Fruit fly (Drosophila melanogaster) whole organism, prepupa: ENCODE data around the gene CG17906.
A peak's percentile ranks its signal among the peaks of the same experiment; 100 is the strongest.

Experiments
- CG10631 ChIP-seq: fragments of 200-800 bp; sonication (Bioruptor generic); optimal IDR thresholded peaks from 2 replicates; lab custom pipeline; 2016; ENCODE audit warnings: missing biosample characterization, missing genetic modification characterization
- CG10669 ChIP-seq: fragments of 200-800 bp; sonication (Bioruptor generic); optimal IDR thresholded peaks from 3 replicates; lab custom pipeline; 2018; ENCODE audit warnings: missing biosample characterization, mild to moderate bottlenecking, missing genetic modification characterization, moderate library complexity
- CG11294 ChIP-seq: fragments of 200-800 bp; sonication (Bioruptor generic); IDR thresholded peaks from 2 replicates; pipeline ENCODE4 v1.3.6; 2022; ENCODE audit warnings: missing biosample characterization, missing genetic modification characterization
- CG11762 ChIP-seq: fragments of 200-800 bp; sonication (Bioruptor generic); optimal IDR thresholded peaks from 3 replicates; lab custom pipeline; 2016; ENCODE audit warnings: missing biosample characterization, missing genetic modification characterization; ENCODE audit not compliant: insufficient read depth
- CG11902 ChIP-seq: fragments of 200-800 bp; sonication (Bioruptor generic); optimal IDR thresholded peaks from 3 replicates; lab custom pipeline; 2016; ENCODE audit warnings: missing biosample characterization, missing genetic modification characterization
- CG15336 ChIP-seq: fragments of 200-800 bp; sonication (Bioruptor generic); IDR thresholded peaks from 2 replicates; pipeline ENCODE4 v1.3.6; 2022; ENCODE audit warnings: missing biosample characterization, missing genetic modification characterization
- CG1621 ChIP-seq: fragments of 200-800 bp; sonication (Bioruptor generic); optimal IDR thresholded peaks from 3 replicates; lab custom pipeline; 2018; ENCODE audit warnings: missing biosample characterization, mild to moderate bottlenecking, missing genetic modification characterization
- CG16779 ChIP-seq: fragments of 200-800 bp; sonication (Bioruptor generic); optimal IDR thresholded peaks from 3 replicates; lab custom pipeline; 2017; ENCODE audit warnings: missing biosample characterization, mild to moderate bottlenecking, missing genetic modification characterization
- CG3032 ChIP-seq: fragments of 200-800 bp; optimal IDR thresholded peaks from 2 replicates; lab custom pipeline; 2019; ENCODE audit warnings: missing biosample characterization, mild to moderate bottlenecking, missing genetic modification characterization, moderate library complexity
- CG31627 ChIP-seq: fragments of 200-800 bp; sonication (Bioruptor generic); optimal IDR thresholded peaks from 3 replicates; lab custom pipeline; 2016; ENCODE audit warnings: missing biosample characterization, missing genetic modification characterization
- CG32006 ChIP-seq: fragments of 200-800 bp; sonication (Bioruptor generic); optimal IDR thresholded peaks from 3 replicates; lab custom pipeline; 2017; ENCODE audit warnings: missing biosample characterization, mild to moderate bottlenecking, missing genetic modification characterization
- CG34406 ChIP-seq: fragments of 200-800 bp; sonication (Bioruptor generic); optimal IDR thresholded peaks from 3 replicates; lab custom pipeline; 2016; ENCODE audit warnings: missing biosample characterization, missing genetic modification characterization
- CG3919 ChIP-seq: fragments of 200-800 bp; sonication (Bioruptor generic); optimal IDR thresholded peaks from 3 replicates; lab custom pipeline; 2016; ENCODE audit warnings: missing biosample characterization, missing genetic modification characterization
- CG4318 ChIP-seq: fragments of 200-800 bp; sonication (Bioruptor generic); optimal IDR thresholded peaks from 3 replicates; lab custom pipeline; 2017; ENCODE audit warnings: missing biosample characterization, mild to moderate bottlenecking, missing genetic modification characterization
- CG6163 ChIP-seq: fragments of 200-800 bp; sonication (Bioruptor generic); IDR thresholded peaks from 3 replicates; pipeline ENCODE4 v1.3.6; 2022; ENCODE audit warnings: missing biosample characterization, missing genetic modification characterization
- CG6792 ChIP-seq: fragments of 200-800 bp; sonication (Bioruptor generic); optimal IDR thresholded peaks from 3 replicates; lab custom pipeline; 2016; ENCODE audit warnings: missing biosample characterization, missing genetic modification characterization
- CG6854 ChIP-seq: fragments of 200-800 bp; sonication (Bioruptor generic); optimal IDR thresholded peaks from 2 replicates; lab custom pipeline; 2017; ENCODE audit warnings: missing biosample characterization, mild to moderate bottlenecking, missing genetic modification characterization
- CG7368 ChIP-seq: fragments of 200-800 bp; sonication (Bioruptor generic); optimal IDR thresholded peaks from 3 replicates; lab custom pipeline; 2016; ENCODE audit warnings: missing biosample characterization, missing genetic modification characterization
- CG8119 ChIP-seq: fragments of 200-800 bp; sonication (Bioruptor generic); IDR thresholded peaks from 3 replicates; pipeline ENCODE4 v1.3.6; 2022; ENCODE audit warnings: missing biosample characterization, missing genetic modification characterization
- CG8632 ChIP-seq: fragments of 200-800 bp; sonication (Bioruptor generic); optimal IDR thresholded peaks from 3 replicates; lab custom pipeline; 2016; ENCODE audit warnings: missing biosample characterization, missing genetic modification characterization
- CG9139 ChIP-seq: fragments of 200-800 bp; sonication (Bioruptor generic); optimal IDR thresholded peaks from 3 replicates; lab custom pipeline; 2017; ENCODE audit warnings: missing biosample characterization, mild to moderate bottlenecking, missing genetic modification characterization
- Eip75B ChIP-seq: fragments of 200-800 bp; sonication (Bioruptor generic); optimal IDR thresholded peaks from 3 replicates; lab custom pipeline; 2016; ENCODE audit warnings: missing biosample characterization, missing genetic modification characterization
- Eip93F ChIP-seq: fragments of 200-800 bp; sonication (Bioruptor generic); optimal IDR thresholded peaks from 2 replicates; lab custom pipeline; 2016; ENCODE audit warnings: missing biosample characterization, mild to moderate bottlenecking, missing genetic modification characterization
- Ets21C ChIP-seq: fragments of 200-800 bp; sonication (Bioruptor generic); optimal IDR thresholded peaks from 3 replicates; lab custom pipeline; 2016; ENCODE audit warnings: missing biosample characterization, missing genetic modification characterization
- Ets96B ChIP-seq: fragments of 200-800 bp; optimal IDR thresholded peaks from 2 replicates; lab custom pipeline; 2019; ENCODE audit warnings: missing biosample characterization, mild to moderate bottlenecking, missing genetic modification characterization, moderate library complexity
- Gug ChIP-seq: fragments of 200-800 bp; sonication (Bioruptor generic); IDR thresholded peaks from 2 replicates; pipeline ENCODE4 v1.3.6; 2022; ENCODE audit warnings: missing biosample characterization, missing genetic modification characterization
- Hr38 ChIP-seq: sonication (Bioruptor generic); optimal IDR thresholded peaks from 2 replicates; lab custom pipeline; 2016; ENCODE audit warnings: missing biosample characterization, missing genetic modification characterization
- Hr39 ChIP-seq: fragments of 200-800 bp; sonication (Bioruptor generic); optimal IDR thresholded peaks from 2 replicates; lab custom pipeline; 2016; ENCODE audit warnings: missing biosample characterization, missing genetic modification characterization
- Hr4 ChIP-seq: fragments of 200-800 bp; sonication (Bioruptor generic); optimal IDR thresholded peaks from 3 replicates; lab custom pipeline; 2016; ENCODE audit warnings: missing biosample characterization, missing genetic modification characterization
- Lpt ChIP-seq: fragments of 200-800 bp; sonication (Bioruptor generic); optimal IDR thresholded peaks from 3 replicates; lab custom pipeline; 2016; ENCODE audit warnings: missing biosample characterization, missing genetic modification characterization
- Met ChIP-seq: fragments of 200-800 bp; sonication (Bioruptor generic); optimal IDR thresholded peaks from 3 replicates; lab custom pipeline; 2016; ENCODE audit warnings: missing biosample characterization, missing genetic modification characterization
- OdsH ChIP-seq: fragments of 200-800 bp; sonication (Bioruptor generic); optimal IDR thresholded peaks from 3 replicates; lab custom pipeline; 2016; ENCODE audit warnings: missing biosample characterization, missing genetic modification characterization
- Smox ChIP-seq: fragments of 200-800 bp; sonication (Bioruptor generic); optimal IDR thresholded peaks from 3 replicates; lab custom pipeline; 2016; ENCODE audit warnings: missing biosample characterization, missing genetic modification characterization
- Sox102F ChIP-seq: fragments of 200-800 bp; sonication (Bioruptor generic); optimal IDR thresholded peaks from 2 replicates; lab custom pipeline; 2016; ENCODE audit warnings: missing biosample characterization, mild to moderate bottlenecking, missing genetic modification characterization
- Sox14 ChIP-seq: fragments of 200-800 bp; sonication (Bioruptor generic); optimal IDR thresholded peaks from 3 replicates; lab custom pipeline; 2016; ENCODE audit warnings: missing biosample characterization, missing genetic modification characterization
- Sox15 ChIP-seq: fragments of 200-800 bp; sonication (Bioruptor generic); optimal IDR thresholded peaks from 3 replicates; lab custom pipeline; 2016; ENCODE audit warnings: missing biosample characterization, missing genetic modification characterization
- achi ChIP-seq: fragments of 200-800 bp; sonication (Bioruptor generic); optimal IDR thresholded peaks from 3 replicates; lab custom pipeline; 2016; ENCODE audit warnings: missing biosample characterization, missing genetic modification characterization
- acj6 ChIP-seq: fragments of 200-800 bp; sonication (Bioruptor generic); optimal IDR thresholded peaks from 3 replicates; lab custom pipeline; 2016; ENCODE audit warnings: missing biosample characterization, missing genetic modification characterization
- cyc ChIP-seq: fragments of 200-800 bp; sonication (Bioruptor generic); optimal IDR thresholded peaks from 3 replicates; lab custom pipeline; 2016; ENCODE audit warnings: missing biosample characterization, missing genetic modification characterization
- dac ChIP-seq: fragments of 200-800 bp; sonication (Bioruptor generic); optimal IDR thresholded peaks from 2 replicates; lab custom pipeline; 2017; ENCODE audit warnings: missing biosample characterization, mild to moderate bottlenecking, missing genetic modification characterization
- eg ChIP-seq: fragments of 200-800 bp; sonication (Bioruptor generic); IDR thresholded peaks from 3 replicates; pipeline ENCODE4 v1.3.6; 2022; ENCODE audit warnings: missing biosample characterization, missing genetic modification characterization
- esn ChIP-seq: fragments of 200-800 bp; sonication (Bioruptor generic); optimal IDR thresholded peaks from 2 replicates; lab custom pipeline; 2016; ENCODE audit warnings: missing biosample characterization, mild to moderate bottlenecking, missing genetic modification characterization, moderate library complexity
- fd59A ChIP-seq: fragments of 200-800 bp; sonication (Bioruptor generic); optimal IDR thresholded peaks from 2 replicates; lab custom pipeline; 2017; ENCODE audit warnings: missing biosample characterization, mild to moderate bottlenecking, missing genetic modification characterization, missing genetic modification reagents
- fd85E ChIP-seq: fragments of 200-800 bp; sonication (Bioruptor generic); optimal IDR thresholded peaks from 3 replicates; lab custom pipeline; 2016; ENCODE audit warnings: missing biosample characterization, missing genetic modification characterization
- fkh ChIP-seq: fragments of 200-800 bp; sonication (Bioruptor generic); optimal IDR thresholded peaks from 3 replicates; lab custom pipeline; 2017; ENCODE audit warnings: missing biosample characterization, mild to moderate bottlenecking, missing genetic modification characterization, moderate library complexity
- lz ChIP-seq: fragments of 200-800 bp; sonication (Bioruptor generic); optimal IDR thresholded peaks from 3 replicates; lab custom pipeline; 2016; ENCODE audit warnings: missing biosample characterization, missing genetic modification characterization
- net ChIP-seq: fragments of 200-800 bp; sonication (Bioruptor generic); optimal IDR thresholded peaks from 3 replicates; lab custom pipeline; 2016; ENCODE audit warnings: missing biosample characterization, missing genetic modification characterization
- pdm3 ChIP-seq: fragments of 200-800 bp; sonication (Bioruptor generic); optimal IDR thresholded peaks from 3 replicates; lab custom pipeline; 2016; ENCODE audit warnings: missing biosample characterization, missing genetic modification characterization
- salr ChIP-seq, 2 experiments: fragments of 200-800 bp; sonication (Bioruptor generic); optimal IDR thresholded peaks; 3 replicates each; lab custom pipeline; 2016 to 2018; ENCODE audit warnings: missing biosample characterization in 2 of 2, missing genetic modification characterization in 2 of 2, mild to moderate bottlenecking in 1 of 2
- ss ChIP-seq, 2 experiments: fragments of 200-800 bp; sonication (Bioruptor generic); optimal IDR thresholded peaks; 2 replicates in 1 of 2; 3 replicates in 1 of 2; lab custom pipeline; 2017 to 2018; ENCODE audit warnings: mild to moderate bottlenecking in 2 of 2, missing biosample characterization in 2 of 2, missing genetic modification characterization in 2 of 2, moderate library complexity in 1 of 2
- svp ChIP-seq: fragments of 200-800 bp; sonication (Bioruptor generic); peaks from one replicate; lab custom pipeline; 2016; ENCODE audit warnings: missing biosample characterization, missing genetic modification characterization
- topi ChIP-seq: fragments of 200-800 bp; sonication (Bioruptor generic); optimal IDR thresholded peaks from 3 replicates; lab custom pipeline; 2016; ENCODE audit warnings: missing biosample characterization, missing genetic modification characterization
- vri ChIP-seq: fragments of 200-800 bp; sonication (Bioruptor generic); optimal IDR thresholded peaks from 3 replicates; lab custom pipeline; 2016; ENCODE audit warnings: missing biosample characterization, mild to moderate bottlenecking, missing genetic modification characterization

Gene CG17906

dm6 chr2L:8958046-8958497, 36.1 kb upstream of the CG17906 start:
- TF ChIP-seq topi (peak; percentile 74), Lpt (GFP tag; lab: Kevin White, UChicago) (peak; percentile 75), CG15336 (GFP tag; lab: Robert Waterston, UW) (peak; percentile 99), fkh (GFP tag; lab: Kevin White, UChicago) (peak; percentile 40), CG8632 (GFP tag; lab: Kevin White, UChicago) (peak; percentile 75), dac (GFP tag; lab: Kevin White, UChicago) (peak; percentile 87), esn (no peak), acj6 (GFP tag; lab: Kevin White, UChicago) (peak; percentile 82), Sox15 (GFP tag; lab: Kevin White, UChicago) (peak; percentile 61), CG1621 (tag; lab: Kevin White, UChicago) (no peak), fd85E (GFP tag; lab: Kevin White, UChicago) (no peak), achi (GFP tag; lab: Kevin White, UChicago) (peak; percentile 89), eg (GFP tag; lab: Robert Waterston, UW) (peak; percentile 98), CG11294 (peak; percentile 94), OdsH (GFP tag; lab: Kevin White, UChicago) (peak; percentile 89), cyc (GFP tag; lab: Kevin White, UChicago) (peak; percentile 60), Hr38 (GFP tag; lab: Kevin White, UChicago) (no peak), pdm3 (GFP tag; lab: Kevin White, UChicago) (peak; percentile 91), CG4318 (peak; percentile 69), CG31627 (GFP tag; lab: Kevin White, UChicago) (peak; percentile 66), Hr39 (GFP tag; lab: Kevin White, UChicago) (peak; percentile 78), Ets96B (peak; percentile 95), vri (GFP tag; lab: Kevin White, UChicago) (peak; percentile 25), CG10669 (GFP tag; lab: Kevin White, UChicago) (peak; percentile 78), CG7368 (GFP tag; lab: Kevin White, UChicago) (peak; percentile 81), CG10631 (GFP tag; lab: Kevin White, UChicago) (peak; percentile 95), CG8119 (GFP tag; lab: Robert Waterston, UW) (peak; percentile 99), CG9139 (peak; percentile 54), CG11762 (peak; percentile 54), CG32006 (GFP tag; lab: Kevin White, UChicago) (peak; percentile 90), CG3919 (peak; percentile 83), ss (GFP tag; optimal IDR thresholded peaks at IDR 0.05; lab: Kevin White, UChicago) (peak in 1 of 2 experiments; percentile 33), Smox (peak; percentile 82), Ets21C (GFP tag; lab: Kevin White, UChicago) (peak; percentile 43), CG6792 (peak; percentile 80), CG3032 (tag; lab: Kevin White, UChicago) (no peak), CG34406 (GFP tag; lab: Kevin White, UChicago) (peak; percentile 78), Gug (peak; percentile 96), Hr4 (GFP tag; lab: Kevin White, UChicago) (peak; percentile 97), CG6163 (GFP tag; lab: Robert Waterston, UW) (peak; percentile 98), Met (GFP tag; lab: Kevin White, UChicago) (peak; percentile 91), salr (GFP tag; optimal IDR thresholded peaks at IDR 0.05; lab: Kevin White, UChicago) (peak; percentile 68 to 91), CG6854 (GFP tag; lab: Kevin White, UChicago) (no peak), svp (peak; percentile 89), fd59A (GFP tag; lab: Kevin White, UChicago) (peak; percentile 59), CG16779 (tag; lab: Kevin White, UChicago) (peak; percentile 87), Eip75B (GFP tag; lab: Kevin White, UChicago) (peak; percentile 95), lz (GFP tag; lab: Kevin White, UChicago) (peak; percentile 91), net (GFP tag; lab: Kevin White, UChicago) (peak; percentile 95), Sox14 (peak; percentile 96), Sox102F (GFP tag; lab: Kevin White, UChicago) (peak; percentile 86), CG11902 (peak; percentile 33), Eip93F (GFP tag; lab: Kevin White, UChicago) (no peak)
